Fruit fly (Drosophila melanogaster) whole organism, pupa: ENCODE measurements around the gene DCAF12.
A peak's percentile ranks its signal among the peaks of the same experiment; 100 is the strongest.

Experiments used
- CG10348 ChIP-seq: fragments of 200-800 bp; sonication (Bioruptor generic); IDR thresholded peaks from 2 replicates; pipeline ENCODE4 v1.3.6; 2022; ENCODE audit warnings: missing biosample characterization, missing genetic modification characterization
- CG12605 ChIP-seq: fragments of 200-800 bp; sonication (Bioruptor generic); IDR thresholded peaks from 2 replicates; pipeline ENCODE4 v1.3.6; 2022; ENCODE audit warnings: missing biosample characterization, missing genetic modification characterization
- CG13204 ChIP-seq: fragments of 200-800 bp; sonication (Bioruptor generic); optimal IDR thresholded peaks from 2 replicates; lab custom pipeline; 2018; ENCODE audit warnings: missing biosample characterization, mild to moderate bottlenecking, missing genetic modification characterization, moderate library complexity
- CG14655 ChIP-seq: fragments of 200-800 bp; sonication (Bioruptor generic); optimal IDR thresholded peaks from 3 replicates; lab custom pipeline; 2017; ENCODE audit warnings: mild to moderate bottlenecking, missing biosample characterization, missing genetic modification reagents, missing genetic modification characterization
- CG15710 ChIP-seq: fragments of 200-800 bp; sonication (Bioruptor generic); optimal IDR thresholded peaks from 2 replicates; lab custom pipeline; 2018; ENCODE audit warnings: missing biosample characterization, mild to moderate bottlenecking, missing genetic modification characterization, moderate library complexity
- CG17806 ChIP-seq: fragments of 200-800 bp; sonication (Bioruptor generic); optimal IDR thresholded peaks from 2 replicates; lab custom pipeline; 2018; ENCODE audit warnings: missing biosample characterization, mild to moderate bottlenecking, missing genetic modification characterization, moderate library complexity
- CG32121 ChIP-seq: fragments of 200-800 bp; sonication (Bioruptor generic); IDR thresholded peaks from 2 replicates; pipeline ENCODE4 v1.3.6; 2022; ENCODE audit warnings: missing biosample characterization, missing genetic modification characterization
- CG34367 ChIP-seq: fragments of 200-800 bp; sonication (Bioruptor generic); optimal IDR thresholded peaks from 2 replicates; lab custom pipeline; 2018; ENCODE audit warnings: missing biosample characterization, mild to moderate bottlenecking, missing genetic modification characterization
- CG4496 ChIP-seq: fragments of 200-800 bp; sonication (Bioruptor generic); IDR thresholded peaks from 3 replicates; pipeline ENCODE4 v1.3.6; 2022; ENCODE audit warnings: missing biosample characterization, missing genetic modification characterization
- CG8159 ChIP-seq: fragments of 200-800 bp; sonication (Bioruptor generic); optimal IDR thresholded peaks from 3 replicates; lab custom pipeline; 2018; ENCODE audit warnings: missing biosample characterization, mild to moderate bottlenecking, missing genetic modification characterization, moderate library complexity
- CG8301 ChIP-seq: fragments of 200-800 bp; sonication (Bioruptor generic); optimal IDR thresholded peaks from 2 replicates; lab custom pipeline; 2018; ENCODE audit warnings: missing biosample characterization, mild to moderate bottlenecking, missing genetic modification characterization
- CG9948 ChIP-seq: fragments of 200-800 bp; sonication (Bioruptor generic); optimal IDR thresholded peaks from 2 replicates; lab custom pipeline; 2018; ENCODE audit warnings: missing biosample characterization, mild to moderate bottlenecking, missing genetic modification characterization, moderate library complexity
- D1 ChIP-seq: fragments of 200-800 bp; sonication (Bioruptor generic); optimal IDR thresholded peaks from 2 replicates; lab custom pipeline; 2018; ENCODE audit warnings: missing biosample characterization, mild to moderate bottlenecking, missing genetic modification characterization, moderate library complexity
- EcR ChIP-seq: fragments of 200-800 bp; sonication (Bioruptor generic); optimal IDR thresholded peaks from 3 replicates; lab custom pipeline; 2019; ENCODE audit warnings: missing biosample characterization, missing genetic modification characterization, mild to moderate bottlenecking, moderate library complexity, missing genetic modification reagents
- Ets98B ChIP-seq: fragments of 200-800 bp; sonication (Bioruptor generic); IDR thresholded peaks from 2 replicates; pipeline ENCODE4 v1.3.6; 2022; ENCODE audit warnings: missing biosample characterization, missing genetic modification characterization
- Pif1A ChIP-seq: fragments of 200-800 bp; sonication (Bioruptor generic); optimal IDR thresholded peaks from 3 replicates; lab custom pipeline; 2016; ENCODE audit warnings: missing biosample characterization, missing genetic modification characterization
- Pif1B ChIP-seq: fragments of 200-800 bp; sonication (Bioruptor generic); optimal IDR thresholded peaks from 3 replicates; lab custom pipeline; 2016; ENCODE audit warnings: missing biosample characterization, missing genetic modification characterization
- Snoo ChIP-seq: fragments of 200-800 bp; sonication (Bioruptor generic); optimal IDR thresholded peaks from 3 replicates; lab custom pipeline; 2017; ENCODE audit warnings: missing biosample characterization, mild to moderate bottlenecking, missing genetic modification characterization, inconsistent platforms
- fd96Ca ChIP-seq: fragments of 200-800 bp; sonication (Bioruptor generic); IDR thresholded peaks from 3 replicates; pipeline ENCODE4 v1.3.6; 2022; ENCODE audit warnings: missing biosample characterization, missing genetic modification characterization
- gl ChIP-seq: fragments of 200-800 bp; sonication (Bioruptor generic); optimal IDR thresholded peaks from 2 replicates; lab custom pipeline; 2018; ENCODE audit warnings: missing biosample characterization, mild to moderate bottlenecking, missing genetic modification characterization
- rn ChIP-seq: fragments of 200-800 bp; sonication (Bioruptor generic); IDR thresholded peaks from 2 replicates; pipeline ENCODE4 v1.3.6; 2022; ENCODE audit warnings: missing biosample characterization, missing genetic modification characterization

Gene DCAF12

DNA sequence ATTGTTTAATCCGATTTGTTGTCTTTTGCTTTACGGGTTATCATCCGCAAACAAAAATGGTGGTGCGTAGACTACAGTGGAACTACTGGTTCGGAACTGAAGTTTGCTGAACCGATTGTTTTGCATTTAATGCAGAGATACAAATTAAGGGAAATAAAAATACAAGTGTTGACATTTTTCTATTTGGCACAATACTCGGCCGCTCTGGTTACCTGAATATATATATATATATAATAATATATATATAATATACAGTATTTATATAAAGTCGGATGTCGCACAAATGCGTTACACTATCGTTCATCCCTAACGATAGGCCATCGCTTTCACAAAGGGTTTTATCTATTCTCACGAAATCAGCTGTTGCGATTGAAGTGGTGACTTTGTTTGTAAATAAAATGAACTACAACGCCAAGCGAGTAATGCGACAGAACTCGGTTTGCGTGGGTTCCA is at the start of gene DCAF12, which contains the start of gene Spt3:
TSS of gene DCAF12 (minus strand) at position 204 of the 453 bp plus-strand sequence.
TSS of gene Spt3 (plus strand) at position 329 of the 453 bp plus-strand sequence.
- TF ChIP-seq Pif1B (GFP tag; lab: Kevin White, UChicago) (peak; percentile 14), CG34367 (tag; lab: Kevin White, UChicago) (no peak), CG32121 (GFP tag; lab: Robert Waterston, UW) (peak; percentile 21; the same call in 1 of the 2 replicates), Snoo (tag; lab: Kevin White, UChicago) (no peak), CG15710 (tag; lab: Kevin White, UChicago) (peak; percentile 54), EcR (GFP tag; lab: Kevin White, UChicago) (no peak), CG10348 (no peak), CG12605 (GFP tag; lab: Robert Waterston, UW) (no peak), CG9948 (no peak), Ets98B (GFP tag; lab: Robert Waterston, UW) (no peak), CG17806 (tag; lab: Kevin White, UChicago) (peak; percentile 32)

DNA sequence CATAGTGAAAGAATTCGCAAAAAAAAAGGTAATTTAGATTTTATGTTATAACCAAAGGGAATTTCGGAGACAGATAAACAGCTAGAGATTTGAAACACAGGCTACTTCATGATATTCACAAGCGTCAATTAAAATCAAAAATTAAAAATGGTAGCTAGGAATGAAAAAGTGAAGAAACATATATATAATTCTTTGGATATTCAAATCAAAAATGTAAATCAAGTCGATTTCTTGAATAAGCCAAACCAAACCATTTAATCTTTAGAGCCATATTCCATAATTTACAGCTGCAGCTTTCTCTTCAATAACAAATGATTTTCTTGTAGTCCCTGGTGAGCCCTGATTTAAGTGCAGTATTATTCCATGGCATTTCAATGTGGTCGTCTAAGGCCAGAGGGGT is 46.0 kb upstream of the DCAF12 start, which contains the start of gene CG14740:
TSS of gene CG14740 (minus strand) at position 101 of the 400 bp plus-strand sequence.
- TF ChIP-seq CG10348 (no peak), CG4496 (GFP tag; lab: Robert Waterston, UW) (no peak), Ets98B (GFP tag; lab: Robert Waterston, UW) (no peak), Pif1A (GFP tag; lab: Kevin White, UChicago) (no peak), CG13204 (GFP tag; lab: Kevin White, UChicago) (no peak), Pif1B (GFP tag; lab: Kevin White, UChicago) (no peak), CG8159 (tag; lab: Kevin White, UChicago) (no peak), CG17806 (tag; lab: Kevin White, UChicago) (no peak), Snoo (tag; lab: Kevin White, UChicago) (no peak), fd96Ca (GFP tag; lab: Robert Waterston, UW) (no peak), rn (GFP tag; lab: Robert Waterston, UW) (no peak), CG15710 (tag; lab: Kevin White, UChicago) (no peak), CG32121 (GFP tag; lab: Robert Waterston, UW) (no peak), CG34367 (tag; lab: Kevin White, UChicago) (no peak)
- TF ChIP-seq, all 21 proteins: peak for 0

DNA sequence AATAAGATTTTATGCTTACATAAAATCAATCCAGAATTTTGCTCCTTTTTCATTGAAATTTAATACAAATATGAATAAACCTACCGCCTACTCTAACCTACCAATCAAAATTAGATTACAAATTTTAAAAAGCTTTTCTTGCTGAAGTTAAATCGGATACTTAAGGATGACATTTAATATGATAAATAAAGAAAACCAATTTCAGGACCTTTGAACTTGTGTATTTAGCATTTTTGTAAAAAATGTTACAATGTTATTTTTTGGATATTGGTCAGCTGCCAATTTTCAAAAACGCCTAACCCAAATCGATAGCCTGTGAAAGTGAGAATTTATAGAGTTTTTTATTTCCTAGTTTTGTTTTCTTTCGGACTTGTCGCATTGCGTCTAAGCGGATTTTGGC is 32.3 kb upstream of the DCAF12 start, which contains the start of gene CG14739:
TSS of gene CG14739 (minus strand) at position 101 of the 400 bp plus-strand sequence.
- TF ChIP-seq CG8301 (tag; lab: Kevin White, UChicago) (no peak), CG13204 (GFP tag; lab: Kevin White, UChicago) (no peak), CG32121 (GFP tag; lab: Robert Waterston, UW) (no peak), CG14655 (GFP tag; lab: Kevin White, UChicago) (no peak), EcR (GFP tag; lab: Kevin White, UChicago) (no peak), gl (tag; lab: Kevin White, UChicago) (no peak), D1 (tag; lab: Kevin White, UChicago) (no peak)

DNA sequence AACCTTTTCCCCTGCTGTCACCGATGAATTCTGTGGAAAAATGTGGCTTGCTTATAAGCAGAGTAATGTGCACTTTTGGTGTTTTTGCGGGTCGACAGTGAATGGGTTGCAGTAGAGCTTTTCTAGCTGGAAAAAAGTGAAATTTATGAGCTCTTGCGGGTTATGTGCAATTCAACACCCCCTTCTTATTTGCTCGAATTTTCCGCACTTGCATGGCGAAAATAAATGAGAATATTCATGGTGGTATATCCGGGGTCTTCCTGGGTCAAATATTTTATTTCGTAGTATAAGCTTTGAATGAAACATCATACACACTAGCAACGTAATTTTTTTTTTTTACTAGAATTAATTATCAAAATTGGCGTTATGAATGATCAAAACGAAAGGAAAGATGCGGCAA is 23.4 kb upstream of the DCAF12 start, which contains the start of gene CG14736:
TSS of gene CG14736 (plus strand) at position 301 of the 400 bp plus-strand sequence.
- TF ChIP-seq Pif1B (GFP tag; lab: Kevin White, UChicago): no peak
- no peak for TF ChIP-seq Ets98B (GFP tag; lab: Robert Waterston, UW)
- TF ChIP-seq CG13204 (GFP tag; lab: Kevin White, UChicago): no peak
- no peak for TF ChIP-seq CG4496 (GFP tag; lab: Robert Waterston, UW)
- no peak for TF ChIP-seq CG14655 (GFP tag; lab: Kevin White, UChicago)
- no peak for TF ChIP-seq CG10348
- TF ChIP-seq Snoo (tag; lab: Kevin White, UChicago): no peak
- TF ChIP-seq CG8301 (tag; lab: Kevin White, UChicago): no peak

DNA sequence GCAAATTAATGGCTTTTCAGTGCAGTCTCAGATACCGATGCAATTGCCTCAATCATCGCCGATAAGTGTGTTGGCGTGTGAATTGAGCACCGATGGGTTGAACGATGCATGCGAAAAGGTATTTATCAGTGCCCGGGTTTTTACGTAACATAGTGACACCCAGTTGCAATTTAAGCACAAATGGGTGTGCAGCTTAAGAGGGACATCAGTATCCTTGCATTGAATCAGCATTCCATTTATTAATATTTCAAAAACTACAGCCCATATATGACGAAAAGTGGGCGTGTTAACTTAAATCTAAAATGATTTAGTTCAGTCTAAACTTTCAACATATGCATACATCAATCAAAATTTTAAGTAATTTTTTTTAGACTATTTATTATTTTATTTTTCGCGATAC is 16.0 kb upstream of the DCAF12 start, which contains the start of gene ssp5:
TSS of gene ssp5 (plus strand) at position 301 of the 400 bp plus-strand sequence.
- TF ChIP-seq D1 (tag; lab: Kevin White, UChicago) (no peak), CG17806 (tag; lab: Kevin White, UChicago) (no peak), CG12605 (GFP tag; lab: Robert Waterston, UW) (no peak), Pif1A (GFP tag; lab: Kevin White, UChicago) (no peak), CG9948 (no peak), gl (tag; lab: Kevin White, UChicago) (no peak), fd96Ca (GFP tag; lab: Robert Waterston, UW) (no peak), CG8159 (tag; lab: Kevin White, UChicago) (no peak), CG4496 (GFP tag; lab: Robert Waterston, UW) (no peak), EcR (GFP tag; lab: Kevin White, UChicago) (no peak), Ets98B (GFP tag; lab: Robert Waterston, UW) (no peak), CG10348 (no peak), Pif1B (GFP tag; lab: Kevin White, UChicago) (no peak), Snoo (tag; lab: Kevin White, UChicago) (no peak), CG34367 (tag; lab: Kevin White, UChicago) (no peak), CG15710 (tag; lab: Kevin White, UChicago) (no peak)

DNA sequence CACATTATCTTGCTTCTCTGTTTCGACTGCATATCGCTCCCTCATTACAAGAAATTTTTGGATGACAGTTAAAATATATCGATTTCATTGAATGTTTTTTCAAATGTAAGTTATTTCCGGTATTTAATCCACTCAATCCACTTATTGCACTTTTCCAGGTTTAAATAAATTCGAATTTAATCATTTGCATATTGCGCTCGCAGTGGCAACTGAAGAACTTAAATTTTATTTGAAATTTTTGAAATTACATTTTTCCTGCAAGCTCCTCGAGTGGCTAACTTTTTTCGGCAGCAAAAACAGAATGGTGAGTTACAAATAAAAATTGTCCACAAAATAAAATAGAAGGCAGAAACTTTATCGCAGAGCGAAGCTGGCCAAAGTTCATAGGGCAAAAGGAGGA is 14.8 kb upstream of the DCAF12 start, which contains the start of the genes CG31358, CG42504 and CG42505:
TSS of gene CG31358 (minus strand) at position 101 of the 400 bp plus-strand sequence.
TSS of gene CG42504 (minus strand) at position 101 of the 400 bp plus-strand sequence.
TSS of gene CG42505 (minus strand) at position 101 of the 400 bp plus-strand sequence.
- TF ChIP-seq CG8159 (tag; lab: Kevin White, UChicago): no peak
- TF ChIP-seq Snoo (tag; lab: Kevin White, UChicago): no peak
- no peak for TF ChIP-seq Pif1A (GFP tag; lab: Kevin White, UChicago)
- TF ChIP-seq CG12605 (GFP tag; lab: Robert Waterston, UW): no peak
- no peak for TF ChIP-seq CG17806 (tag; lab: Kevin White, UChicago)
